Worm (Caenorhabditis elegans) whole organism, late embryonic: ENCODE measurements around the gene Y37H2A.18.

ENCODE experiments used
- F13H6.1 ChIP-seq: sonication (generic microtip); optimal IDR thresholded peaks from 2 replicates; lab custom pipeline; 2016; ENCODE audit warnings: missing genetic modification characterization, missing compliant biosample characterization
- ceh-24 ChIP-seq: sonication (generic microtip); optimal IDR thresholded peaks from 2 replicates; lab custom pipeline; 2016; ENCODE audit warnings: mild to moderate bottlenecking, missing genetic modification characterization, missing compliant biosample characterization
- dmd-4 ChIP-seq: sonication (generic microtip); optimal IDR thresholded peaks from 2 replicates; lab custom pipeline; 2016; ENCODE audit warnings: borderline replicate concordance, missing genetic modification characterization, missing compliant biosample characterization
- elt-2 ChIP-seq: sonication (generic microtip); optimal IDR thresholded peaks from 2 replicates; lab custom pipeline; 2016; ENCODE audit warnings: missing genetic modification reagents, missing genetic modification characterization, missing compliant biosample characterization
- ets-4 ChIP-seq: sonication (generic microtip); optimal IDR thresholded peaks from 2 replicates; lab custom pipeline; 2016; ENCODE audit warnings: missing genetic modification characterization, missing compliant biosample characterization
- gmeb-2 ChIP-seq: sonication (generic microtip); optimal IDR thresholded peaks from 2 replicates; lab custom pipeline; 2016; ENCODE audit warnings: missing genetic modification characterization, inconsistent platforms, missing compliant biosample characterization
- hlh-15 ChIP-seq: sonication (generic microtip); optimal IDR thresholded peaks from 2 replicates; lab custom pipeline; 2016; ENCODE audit warnings: missing genetic modification characterization, missing compliant biosample characterization
- madf-2 ChIP-seq: sonication (generic microtip); optimal IDR thresholded peaks from 2 replicates; lab custom pipeline; 2017; ENCODE audit warnings: missing genetic modification characterization, missing compliant biosample characterization
- nfya-1 ChIP-seq: sonication (generic microtip); optimal IDR thresholded peaks from 2 replicates; lab custom pipeline; 2017; ENCODE audit warnings: missing genetic modification characterization, mild to moderate bottlenecking, missing compliant biosample characterization, antibody characterized with exemption, moderate library complexity
- pax-1 ChIP-seq: fragments of 150-350 bp; optimal IDR thresholded peaks from 2 replicates; lab custom pipeline; 2014; ENCODE audit warnings: missing biosample characterization, missing genetic modification characterization
- pqm-1 ChIP-seq: sonication (generic microtip); optimal IDR thresholded peaks from 2 replicates; lab custom pipeline; 2016; ENCODE audit warnings: missing genetic modification characterization, missing compliant biosample characterization
- syd-9 ChIP-seq: sonication (generic microtip); optimal IDR thresholded peaks from 2 replicates; lab custom pipeline; 2016; ENCODE audit warnings: mild to moderate bottlenecking, missing genetic modification characterization, moderate library complexity, missing compliant biosample characterization
- ttx-3 ChIP-seq: sonication (generic microtip); optimal IDR thresholded peaks from 2 replicates; lab custom pipeline; 2016; ENCODE audit warnings: missing genetic modification reagents, missing genetic modification characterization, missing compliant biosample characterization

DNA sequence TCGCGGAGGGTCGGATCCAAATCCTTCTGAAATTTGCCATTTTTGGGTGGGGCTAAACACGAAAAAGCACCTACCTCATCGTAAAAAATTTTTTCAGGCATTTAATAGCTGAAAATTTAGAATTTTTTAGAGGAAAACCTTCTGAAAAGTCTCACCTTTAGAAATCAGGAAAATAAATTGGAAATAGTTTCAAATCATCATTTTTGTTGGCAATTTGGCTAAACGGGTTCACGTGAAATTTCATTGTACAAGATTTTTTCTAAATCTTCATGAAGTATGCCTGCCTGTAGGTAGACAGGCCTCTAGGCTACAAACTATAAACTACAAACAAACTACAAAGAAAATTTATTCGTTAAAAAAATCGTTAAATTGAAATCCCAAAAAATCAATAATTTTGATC, 35.2 kb upstream of the Y37H2A.18 start, which contains the start of gene C14A6.7:
- TF ChIP-seq pax-1 (tag; lab: Kevin White, UChicago) (no peak), elt-2 (tag; lab: Kevin White, UChicago) (no peak), madf-2 (tag; lab: Kevin White, UChicago) (no peak), hlh-15 (tag; lab: Kevin White, UChicago) (no peak), syd-9 (tag; lab: Kevin White, UChicago) (no peak), pqm-1 (tag; lab: Kevin White, UChicago) (no peak), dmd-4 (no peak), gmeb-2 (no peak), nfya-1 (no peak), ttx-3 (tag; lab: Kevin White, UChicago) (no peak), ets-4 (tag; lab: Kevin White, UChicago) (no peak), F13H6.1 (tag; lab: Kevin White, UChicago) (no peak), ceh-24 (tag; lab: Kevin White, UChicago) (no peak)
